Worm (Caenorhabditis elegans) whole organism, L1 larva: ENCODE measurements around the gene che-7.

Source experiments
- ceh-8 ChIP-seq: fragments of 200-800 bp; sonication (Bioruptor generic); optimal IDR thresholded peaks from 2 replicates; lab custom pipeline; 2018; ENCODE audit warnings: mild to moderate bottlenecking, missing genetic modification characterization, moderate library complexity, missing compliant biosample characterization
- egl-27 ChIP-seq, 2 experiments: fragments of 150-350 bp in 1 of 2; sonication (generic microtip); optimal IDR thresholded peaks; 3 replicates each; lab custom pipeline; 2017 to 2018; ENCODE audit warnings: missing biosample characterization in 2 of 2, missing genetic modification characterization in 2 of 2, missing genetic modification reagents in 2 of 2
- elt-2 ChIP-seq: sonication (generic microtip); optimal IDR thresholded peaks from 2 replicates; lab custom pipeline; 2016; ENCODE audit warnings: missing genetic modification characterization, mild to moderate bottlenecking, inconsistent platforms, missing compliant biosample characterization, missing genetic modification reagents
- nhr-19 ChIP-seq: fragments of 200-800 bp; sonication (Bioruptor generic); conservative IDR thresholded peaks from 2 replicates; pipeline ENCODE4 v1.3.6; 2022; ENCODE audit warnings: missing genetic modification characterization, missing compliant biosample characterization
- pqm-1 ChIP-seq: sonication (generic microtip); optimal IDR thresholded peaks from 3 replicates; lab custom pipeline; 2017; ENCODE audit warnings: missing biosample characterization, missing genetic modification characterization
- unc-130 ChIP-seq: fragments of 150-350 bp; optimal IDR thresholded peaks from 2 replicates; lab custom pipeline; 2017; ENCODE audit warnings: missing biosample characterization, missing genetic modification characterization, inconsistent platforms
- zip-4 ChIP-seq: fragments of 200-800 bp; sonication (Bioruptor generic); optimal IDR thresholded peaks from 2 replicates; lab custom pipeline; 2018; ENCODE audit warnings: mild to moderate bottlenecking, missing genetic modification characterization, moderate library complexity, missing compliant biosample characterization
- ztf-11 ChIP-seq, 2 experiments: sonication (generic microtip); optimal IDR thresholded peaks; 2 replicates each; lab custom pipeline; 2016 to 2017; ENCODE audit warnings: missing genetic modification characterization in 2 of 2, missing biosample characterization in 1 of 2, missing compliant biosample characterization in 1 of 2

DNA sequence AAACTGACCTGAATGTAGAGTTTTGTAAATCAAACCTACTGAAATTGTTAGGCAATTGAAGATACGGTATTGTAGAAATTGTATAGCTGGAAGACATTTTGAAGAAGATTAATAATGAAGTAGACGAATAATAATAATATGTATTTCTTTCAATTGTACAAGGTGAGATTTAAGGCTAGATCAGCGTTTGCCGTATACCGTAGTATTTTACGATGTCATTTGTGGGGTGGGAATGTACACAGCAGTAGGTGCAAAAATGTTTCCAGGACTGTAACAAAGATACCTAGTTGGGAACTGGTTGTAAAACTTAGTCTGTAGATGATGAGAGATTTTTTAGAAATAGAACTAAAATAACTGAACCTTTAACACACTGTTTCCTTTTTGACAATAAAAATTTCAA, 25.6 kb upstream of the che-7 start, which contains the start of gene ceh-76:
- TF ChIP-seq zip-4 (GFP tag; lab: Kevin White, UChicago) = no peak
- TF ChIP-seq ceh-8 (GFP tag; lab: Kevin White, UChicago) = no peak
- TF ChIP-seq egl-27 (tag; optimal IDR thresholded peaks at IDR 0.05; lab: Kevin White, UChicago) = no peak
- no peak for TF ChIP-seq ztf-11 (tag; optimal IDR thresholded peaks at IDR 0.05; lab: Kevin White, UChicago)
- TF ChIP-seq pqm-1 (tag; lab: Kevin White, UChicago) = no peak
- no peak for TF ChIP-seq nhr-19 (GFP tag; lab: Robert Waterston, UW)
- TF ChIP-seq unc-130 (tag; lab: Kevin White, UChicago) = no peak
- TF ChIP-seq elt-2 = no peak
